Fruit fly (Drosophila melanogaster) whole organism, wandering third instar larva: ENCODE data around the gene Gug.
A peak's percentile ranks its signal among the peaks of the same experiment; 100 is the strongest.

ENCODE experiments used
- Abd-B ChIP-seq: fragments of >200 bp; optimal IDR thresholded peaks from 2 replicates; lab custom pipeline; 2017; ENCODE audit warnings: missing biosample characterization, missing genetic modification characterization
- CG32264 ChIP-seq: fragments of 200-800 bp; sonication (Bioruptor generic); optimal IDR thresholded peaks from 2 replicates; lab custom pipeline; 2016; ENCODE audit warnings: missing biosample characterization, missing genetic modification characterization
- CrebA ChIP-seq: fragments of 200-800 bp; sonication (Bioruptor generic); optimal IDR thresholded peaks from 2 replicates; lab custom pipeline; 2016; ENCODE audit warnings: missing biosample characterization, mild to moderate bottlenecking, missing genetic modification characterization, borderline replicate concordance
- Dfd ChIP-seq: fragments of >200 bp; optimal IDR thresholded peaks from 2 replicates; lab custom pipeline; 2017; ENCODE audit warnings: missing biosample characterization, missing genetic modification characterization
- Dif ChIP-seq: fragments of 200-275, 200-300 bp; sonication (Bioruptor generic); optimal IDR thresholded peaks from 2 replicates; lab custom pipeline; 2018; ENCODE audit warnings: missing biosample characterization, missing genetic modification characterization; ENCODE audit not compliant: partially characterized antibody
- HLH106 ChIP-seq: fragments of 200-800 bp; optimal IDR thresholded peaks from 3 replicates; lab custom pipeline; 2019; ENCODE audit warnings: missing biosample characterization, mild to moderate bottlenecking, missing genetic modification characterization, moderate library complexity
- Hnf4 ChIP-seq: fragments of 200-800 bp; sonication (Bioruptor generic); optimal IDR thresholded peaks from 2 replicates; lab custom pipeline; 2016; ENCODE audit warnings: missing biosample characterization, mild to moderate bottlenecking, missing genetic modification characterization
- Hr78 ChIP-seq: fragments of >200 bp; optimal IDR thresholded peaks from 2 replicates; lab custom pipeline; 2017; ENCODE audit warnings: missing biosample characterization, missing genetic modification characterization
- Hr83 ChIP-seq: fragments of 200-300 bp; sonication (Bioruptor generic); optimal IDR thresholded peaks from 2 replicates; lab custom pipeline; 2016; ENCODE audit warnings: missing biosample characterization, mild to moderate bottlenecking, missing genetic modification characterization, moderate library complexity; ENCODE audit not compliant: poor library complexity, severe bottlenecking
- Mio ChIP-seq: sonication (Bioruptor generic); optimal IDR thresholded peaks from 2 replicates; lab custom pipeline; 2016; ENCODE audit warnings: missing biosample characterization, missing genetic modification characterization
- Myc ChIP-seq: fragments of >200 bp; optimal IDR thresholded peaks from 2 replicates; lab custom pipeline; 2017
- OdsH ChIP-seq: fragments of 200-800 bp; sonication (Bioruptor generic); optimal IDR thresholded peaks from 2 replicates; lab custom pipeline; 2016; ENCODE audit warnings: missing biosample characterization, mild to moderate bottlenecking, missing genetic modification characterization
- Rel ChIP-seq, 2 experiments: fragments of 200-800 bp; sonication (Bioruptor generic) in 1 of 2; optimal IDR thresholded peaks; 2 replicates in 1 of 2; 3 replicates in 1 of 2; lab custom pipeline; 2016 to 2019; ENCODE audit warnings: mild to moderate bottlenecking in 2 of 2, missing biosample characterization in 2 of 2, missing genetic modification characterization in 2 of 2, moderate library complexity in 1 of 2
- Sp1 ChIP-seq: fragments of 200-800 bp; sonication (Bioruptor generic); optimal IDR thresholded peaks from 3 replicates; lab custom pipeline; 2019; ENCODE audit warnings: missing biosample characterization, mild to moderate bottlenecking, missing genetic modification characterization, moderate library complexity
- Vsx2 ChIP-seq: fragments of 200-300, 225-300 bp; sonication (Bioruptor generic); optimal IDR thresholded peaks from 2 replicates; lab custom pipeline; 2018; ENCODE audit warnings: missing biosample characterization, missing genetic modification characterization; ENCODE audit not compliant: partially characterized antibody
- br ChIP-seq: fragments of 200-800 bp; sonication (Bioruptor generic); optimal IDR thresholded peaks from 2 replicates; lab custom pipeline; 2016; ENCODE audit warnings: missing biosample characterization, missing genetic modification characterization
- brk ChIP-seq: fragments of 200-800 bp; sonication (Bioruptor generic); optimal IDR thresholded peaks from 2 replicates; lab custom pipeline; 2016; ENCODE audit warnings: missing biosample characterization, mild to moderate bottlenecking, missing genetic modification characterization
- dl ChIP-seq, 2 experiments: fragments of 175-275, 200-275 bp in 1 of 2; fragments of 200-275 bp in 1 of 2; sonication (Bioruptor generic); optimal IDR thresholded peaks; lab custom pipeline; 2018; ENCODE audit warnings: mild to moderate bottlenecking in 2 of 2, missing biosample characterization in 2 of 2, missing genetic modification characterization in 2 of 2, moderate library complexity in 2 of 2; ENCODE audit not compliant: partially characterized antibody in 2 of 2, insufficient read depth in 1 of 2
- dmrt93B ChIP-seq: fragments of 200-800 bp; sonication (Bioruptor generic); optimal IDR thresholded peaks from 2 replicates; lab custom pipeline; 2018; ENCODE audit warnings: missing biosample characterization, mild to moderate bottlenecking, missing genetic modification characterization
- dsf ChIP-seq: sonication (Bioruptor generic); optimal IDR thresholded peaks from 2 replicates; lab custom pipeline; 2016; ENCODE audit warnings: missing biosample characterization, missing genetic modification characterization, borderline replicate concordance
- ey ChIP-seq: fragments of 200-800 bp; sonication (Bioruptor generic); optimal IDR thresholded peaks from 2 replicates; lab custom pipeline; 2016; ENCODE audit warnings: missing biosample characterization, missing genetic modification characterization
- foxo ChIP-seq, 2 experiments: fragments of 200-800 bp; sonication (Bioruptor generic); optimal IDR thresholded peaks; 2 replicates in 1 of 2; 3 replicates in 1 of 2; lab custom pipeline; 2016 to 2017; ENCODE audit warnings: missing biosample characterization in 2 of 2, missing genetic modification characterization in 2 of 2
- fru ChIP-seq: fragments of 200-800 bp; sonication (Bioruptor generic); optimal IDR thresholded peaks from 3 replicates; lab custom pipeline; 2016; ENCODE audit warnings: missing biosample characterization, mild to moderate bottlenecking, missing genetic modification characterization
- h ChIP-seq: fragments of 200-800 bp; sonication (Bioruptor generic); optimal IDR thresholded peaks from 3 replicates; lab custom pipeline; 2016; ENCODE audit warnings: missing biosample characterization, mild to moderate bottlenecking, missing genetic modification characterization
- jim ChIP-seq: fragments of 175-275, 200-325 bp; sonication (Bioruptor generic); optimal IDR thresholded peaks from 2 replicates; lab custom pipeline; 2016; ENCODE audit warnings: missing biosample characterization, mild to moderate bottlenecking, missing genetic modification characterization
- lola ChIP-seq: fragments of >200 bp; optimal IDR thresholded peaks from 2 replicates; lab custom pipeline; 2017; ENCODE audit warnings: missing biosample characterization, missing genetic modification characterization
- pan ChIP-seq: fragments of >200 bp; optimal IDR thresholded peaks from 2 replicates; lab custom pipeline; 2017
- psq ChIP-seq: fragments of 200-800 bp; sonication (Bioruptor generic); optimal IDR thresholded peaks from 3 replicates; lab custom pipeline; 2017; ENCODE audit warnings: missing biosample characterization, mild to moderate bottlenecking, missing genetic modification characterization, moderate library complexity
- rgr ChIP-seq: fragments of 200-800 bp; sonication (Bioruptor generic); optimal IDR thresholded peaks from 3 replicates; lab custom pipeline; 2016; ENCODE audit warnings: missing biosample characterization, mild to moderate bottlenecking, missing genetic modification characterization
- sage ChIP-seq: fragments of 200-800 bp; sonication (Bioruptor generic); optimal IDR thresholded peaks from 2 replicates; lab custom pipeline; 2016; ENCODE audit warnings: missing biosample characterization, mild to moderate bottlenecking, missing genetic modification characterization
- sv ChIP-seq: fragments of 200-800 bp; sonication (Bioruptor generic); optimal IDR thresholded peaks from 3 replicates; lab custom pipeline; 2016; ENCODE audit warnings: missing biosample characterization, missing genetic modification characterization
- tai ChIP-seq: sonication (Bioruptor generic); optimal IDR thresholded peaks from 2 replicates; lab custom pipeline; 2016; ENCODE audit warnings: missing biosample characterization, missing genetic modification characterization
- usp ChIP-seq: fragments of >200 bp; optimal IDR thresholded peaks from 2 replicates; lab custom pipeline; 2017; ENCODE audit warnings: missing biosample characterization, missing genetic modification characterization
- woc ChIP-seq: sonication (Bioruptor generic); optimal IDR thresholded peaks from 2 replicates; lab custom pipeline; 2016; ENCODE audit warnings: missing biosample characterization, mild to moderate bottlenecking, missing genetic modification characterization

Gene Gug

dm6 chr3L:8509567-8510109, 59.9 kb downstream of the Gug start, which contains the start of the genes ZC3H3 and Pus7:
TSS of gene ZC3H3 (minus strand) at chr3L:8509763.
TSS of gene Pus7 (plus strand) at chr3L:8510003.
- TF ChIP-seq psq (GFP tag; lab: Kevin White, UChicago) = peak; percentile 33
- no peak for TF ChIP-seq Hr78 (GFP tag; lab: Kevin White, UChicago)
- peak; percentile 3 for TF ChIP-seq HLH106 (tag; lab: Kevin White, UChicago)
- no peak for TF ChIP-seq CG32264
- no peak for TF ChIP-seq OdsH (GFP tag; lab: Kevin White, UChicago)
- TF ChIP-seq pan (lab: Kevin White, UChicago) = no peak
- no peak for TF ChIP-seq Rel (GFP tag; optimal IDR thresholded peaks at IDR 0.05; lab: Kevin White, UChicago)
- TF ChIP-seq Rel (tag; optimal IDR thresholded peaks at IDR 0.05; lab: Kevin White, UChicago) = no peak
- TF ChIP-seq Hr83 (GFP tag; lab: Kevin White, UChicago) = no peak
- no peak for TF ChIP-seq brk (GFP tag; lab: Kevin White, UChicago)
- no peak for TF ChIP-seq Mio (GFP tag; lab: Kevin White, UChicago)
- TF ChIP-seq br = no peak
- peak; percentile 35 for TF ChIP-seq Myc (lab: Kevin White, UChicago)
- no peak for TF ChIP-seq Dfd (GFP tag; lab: Kevin White, UChicago)

- TF ChIP-seq dsf (no peak), Dif (peak; percentile 46)
Observed at dm6 chr3L:8512428-8512827, 62.7 kb downstream of the Gug start, which contains the start of gene CG6765. TSS of gene CG6765 (plus strand) at chr3L:8512767.

DNA sequence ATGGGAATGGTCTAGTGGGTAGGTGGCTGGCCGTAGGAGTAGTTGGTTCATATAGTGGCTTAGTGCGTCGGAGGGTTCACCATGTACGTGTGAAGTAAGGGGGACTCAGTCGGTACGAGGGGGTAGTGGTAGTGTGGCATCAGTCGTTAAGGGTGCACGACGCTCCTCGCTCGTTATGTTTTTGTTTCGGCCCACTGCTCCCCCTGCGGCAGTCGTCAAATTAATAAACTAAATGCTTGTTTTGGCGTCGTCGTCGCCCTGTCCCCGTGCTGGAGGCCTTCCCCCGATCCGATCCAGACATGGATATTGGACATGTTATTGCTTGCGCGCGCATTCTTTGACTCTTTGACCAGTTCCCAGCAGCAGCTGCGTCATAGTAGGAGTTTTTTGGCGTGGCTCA, 63.5 kb downstream of the Gug start:
- TF ChIP-seq Mio (GFP tag; lab: Kevin White, UChicago) = no peak

dm6 chr3L:8514768-8515167, 65.0 kb downstream of the Gug start, which contains the start of gene CG6683:
TSS of gene CG6683 (minus strand) at chr3L:8514921.
- TF ChIP-seq usp (GFP tag; lab: Kevin White, UChicago) (no peak), lola (GFP tag; lab: Kevin White, UChicago) (no peak), Abd-B (GFP tag; lab: Kevin White, UChicago) (no peak), Myc (lab: Kevin White, UChicago) (peak; percentile 63)

DNA sequence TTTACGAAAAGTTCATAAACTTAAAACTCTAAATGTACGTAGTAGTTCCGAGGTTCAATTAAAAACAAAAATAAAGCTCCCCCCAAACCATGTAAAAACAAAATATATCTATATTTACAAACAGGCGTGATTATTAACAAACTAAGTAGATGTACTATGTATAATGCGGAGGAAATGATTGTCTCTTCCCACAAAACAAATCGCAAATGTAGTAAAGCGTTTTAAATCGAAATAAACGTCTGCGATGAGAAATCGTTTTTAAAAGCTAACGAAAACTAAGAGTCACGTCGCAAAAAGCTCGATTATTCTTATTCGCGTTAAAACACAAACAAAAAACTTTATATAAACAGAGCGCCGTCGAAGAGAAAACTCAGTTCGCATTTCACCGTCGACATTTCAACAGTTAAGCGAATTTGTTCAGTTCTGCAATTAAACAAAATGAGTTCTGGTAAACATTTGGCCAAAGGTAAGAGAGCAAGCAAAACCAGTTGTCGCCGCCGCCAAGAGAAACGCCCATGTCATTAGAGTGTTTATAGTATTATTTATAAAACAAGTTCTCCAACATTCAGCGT, 68.9 kb downstream of the Gug start, which contains the start of gene GstO3:
GstO3 (plus strand) TSS at position 370 of the 572 bp plus-strand sequence.
- TF ChIP-seq Mio (GFP tag; lab: Kevin White, UChicago) (no peak), brk (GFP tag; lab: Kevin White, UChicago) (peak; percentile 77), CrebA (GFP tag; lab: Kevin White, UChicago) (no peak), dl (GFP tag; optimal IDR thresholded peaks at IDR 0.05; lab: Kevin White, UChicago; ENCODE audit: insufficient read depth in 1 of 2, partially characterized antibody in 2 of 2) (peak in 1 of 2 experiments; percentile 20), woc (GFP tag; lab: Kevin White, UChicago) (no peak), sage (GFP tag; lab: Kevin White, UChicago) (peak; percentile 28), Dif (peak; percentile 60), Sp1 (no peak), h (GFP tag; lab: Kevin White, UChicago) (no peak), foxo (GFP tag; optimal IDR thresholded peaks at IDR 0.05; lab: Kevin White, UChicago) (peak in 1 of 2 experiments; percentile 81), Rel (GFP tag; optimal IDR thresholded peaks at IDR 0.05; lab: Kevin White, UChicago) (peak; percentile 94), Rel (tag; optimal IDR thresholded peaks at IDR 0.05; lab: Kevin White, UChicago) (peak; percentile 3), rgr (peak; percentile 6), CG32264 (no peak)

DNA sequence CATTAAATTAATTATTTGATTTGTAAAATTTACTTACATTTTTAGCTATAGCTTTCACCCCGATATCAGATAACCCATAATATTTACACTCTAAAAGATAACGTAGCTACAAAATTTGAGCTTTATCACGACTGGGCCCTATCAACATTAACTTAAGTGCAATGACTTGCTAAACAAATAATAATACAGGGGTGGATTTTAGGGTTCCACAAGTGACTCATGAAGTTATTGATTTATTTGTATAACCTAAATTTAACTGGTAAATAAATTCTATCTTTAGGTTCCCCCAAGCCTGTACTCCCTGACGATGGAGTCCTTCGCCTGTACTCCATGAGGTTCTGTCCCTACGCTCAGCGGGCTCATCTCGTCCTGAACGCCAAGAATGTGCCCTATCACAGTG, 69.5 kb downstream of the Gug start:
- TF ChIP-seq Abd-B (GFP tag; lab: Kevin White, UChicago) = no peak
- no peak for TF ChIP-seq Mio (GFP tag; lab: Kevin White, UChicago)
- no peak for TF ChIP-seq Vsx2 (GFP tag; lab: Kevin White, UChicago)
- TF ChIP-seq Sp1 = peak; percentile 4
- TF ChIP-seq fru (GFP tag; lab: Kevin White, UChicago) = peak; percentile 75
- no peak for TF ChIP-seq dsf
- peak in 1 of 2 experiments; percentile 10 for TF ChIP-seq foxo (GFP tag; optimal IDR thresholded peaks at IDR 0.05; lab: Kevin White, UChicago)
- no peak for TF ChIP-seq sv (GFP tag; lab: Kevin White, UChicago)
- TF ChIP-seq rgr = peak; percentile 39
- TF ChIP-seq Hr78 (GFP tag; lab: Kevin White, UChicago) = no peak
- no peak for TF ChIP-seq tai
- peak; percentile 22 for TF ChIP-seq HLH106 (tag; lab: Kevin White, UChicago)
- no peak for TF ChIP-seq Rel (GFP tag; optimal IDR thresholded peaks at IDR 0.05; lab: Kevin White, UChicago)
- no peak for TF ChIP-seq Rel (tag; optimal IDR thresholded peaks at IDR 0.05; lab: Kevin White, UChicago)
- TF ChIP-seq psq (GFP tag; lab: Kevin White, UChicago) = no peak
- no peak for TF ChIP-seq Dfd (GFP tag; lab: Kevin White, UChicago)
- no peak for TF ChIP-seq Hnf4 (GFP tag; lab: Kevin White, UChicago)
- TF ChIP-seq ey (GFP tag; lab: Kevin White, UChicago) = peak; percentile 17
- TF ChIP-seq woc (GFP tag; lab: Kevin White, UChicago) = no peak
- peak; percentile 47 for TF ChIP-seq h (GFP tag; lab: Kevin White, UChicago)
- TF ChIP-seq jim (GFP tag; lab: Kevin White, UChicago) = no peak
- TF ChIP-seq CG32264 = no peak
- no peak for TF ChIP-seq OdsH (GFP tag; lab: Kevin White, UChicago)
- TF ChIP-seq brk (GFP tag; lab: Kevin White, UChicago) = no peak
- TF ChIP-seq dmrt93B = no peak
- TF ChIP-seq br = peak; percentile 29
- no peak for TF ChIP-seq usp (GFP tag; lab: Kevin White, UChicago)
